Fruit fly (Drosophila melanogaster) whole organism, embryonic: Measurements from ENCODE around the gene CG32564.

Source experiments
- B-H2 ChIP-seq: fragments of 200-800 bp; sonication (Bioruptor generic); optimal IDR thresholded peaks from 2 replicates; lab custom pipeline; 2018; ENCODE audit warnings: missing biosample characterization, mild to moderate bottlenecking, missing genetic modification characterization
- CG10431 ChIP-seq: fragments of 200-800 bp; sonication (Bioruptor generic); optimal IDR thresholded peaks from 3 replicates; lab custom pipeline; 2018; ENCODE audit warnings: missing biosample characterization, mild to moderate bottlenecking, missing genetic modification characterization
- CG12769 ChIP-seq: fragments of 200-800 bp; sonication (Bioruptor generic); optimal IDR thresholded peaks from 2 replicates; lab custom pipeline; 2019; ENCODE audit warnings: missing biosample characterization, mild to moderate bottlenecking, missing genetic modification characterization, moderate library complexity
- CG1529 ChIP-seq: fragments of 200-800 bp; sonication (Bioruptor generic); optimal IDR thresholded peaks from 3 replicates; lab custom pipeline; 2018; ENCODE audit warnings: missing biosample characterization, missing genetic modification characterization
- CG15514 ChIP-seq: fragments of 200-800 bp; sonication (Bioruptor generic); optimal IDR thresholded peaks from 3 replicates; lab custom pipeline; 2017; ENCODE audit warnings: missing biosample characterization, missing genetic modification characterization, mild to moderate bottlenecking, moderate library complexity, missing genetic modification reagents
- CG16813 ChIP-seq: fragments of 200-800 bp; sonication (Bioruptor generic); IDR thresholded peaks from 3 replicates; pipeline ENCODE4 v1.3.6; 2022; ENCODE audit warnings: missing biosample characterization, missing genetic modification characterization; ENCODE audit not compliant: partially characterized antibody
- CG33557 ChIP-seq: fragments of 200-800 bp; sonication (Bioruptor generic); optimal IDR thresholded peaks from 2 replicates; lab custom pipeline; 2019; ENCODE audit warnings: missing biosample characterization, mild to moderate bottlenecking, missing genetic modification characterization, moderate library complexity
- CG3407 ChIP-seq: fragments of 200-800 bp; sonication (Bioruptor generic); optimal IDR thresholded peaks from 2 replicates; lab custom pipeline; 2018; ENCODE audit warnings: missing biosample characterization, mild to moderate bottlenecking, missing genetic modification characterization
- CG3838 ChIP-seq: fragments of 200-800 bp; sonication (Bioruptor generic); optimal IDR thresholded peaks from 3 replicates; lab custom pipeline; 2016; ENCODE audit warnings: missing biosample characterization, missing genetic modification characterization
- CG5245 ChIP-seq: fragments of 200-800 bp; sonication (Bioruptor generic); optimal IDR thresholded peaks from 3 replicates; lab custom pipeline; 2016; ENCODE audit warnings: missing biosample characterization, missing genetic modification characterization
- CG6254 ChIP-seq: fragments of 200-800 bp; sonication (Bioruptor generic); optimal IDR thresholded peaks from 3 replicates; lab custom pipeline; 2017; ENCODE audit warnings: mild to moderate bottlenecking, missing biosample characterization, missing genetic modification reagents, missing genetic modification characterization
- CG6689 ChIP-seq: fragments of 200-800 bp; sonication (Bioruptor generic); IDR thresholded peaks from 2 replicates; pipeline ENCODE4 v1.3.6; 2022; ENCODE audit warnings: missing biosample characterization, missing genetic modification characterization
- CG7271 ChIP-seq: fragments of 200-800 bp; sonication (Bioruptor generic); optimal IDR thresholded peaks from 2 replicates; lab custom pipeline; 2018; ENCODE audit warnings: missing biosample characterization, mild to moderate bottlenecking, missing genetic modification characterization, moderate library complexity
- CG7372 ChIP-seq: fragments of 200-800 bp; sonication (Bioruptor generic); IDR thresholded peaks from 2 replicates; pipeline ENCODE4 v1.3.6; 2022; ENCODE audit warnings: missing biosample characterization, missing genetic modification characterization
- CG8388 ChIP-seq: fragments of 200-800 bp; sonication (Bioruptor generic); optimal IDR thresholded peaks from 2 replicates; lab custom pipeline; 2019; ENCODE audit warnings: missing biosample characterization, mild to moderate bottlenecking, missing genetic modification characterization, moderate library complexity
- D ChIP-seq, 2 experiments: fragments of 200-800 bp in 1 of 2; fragments of >200 bp in 1 of 2; sonication (Bioruptor generic) in 1 of 2; optimal IDR thresholded peaks; 2 replicates in 1 of 2; 3 replicates in 1 of 2; lab custom pipeline; 2017; ENCODE audit warnings: mild to moderate bottlenecking in 1 of 2, missing biosample characterization in 1 of 2, missing genetic modification characterization in 1 of 2, missing genetic modification reagents in 1 of 2
- Doc2 ChIP-seq: fragments of 200-800 bp; sonication (Bioruptor generic); IDR thresholded peaks from 2 replicates; pipeline ENCODE4 v1.3.6; 2022; ENCODE audit warnings: missing biosample characterization, missing genetic modification characterization
- E2f2 ChIP-seq: fragments of 200-800 bp; sonication (Bioruptor generic); IDR thresholded peaks from 2 replicates; pipeline ENCODE4 v1.3.6; 2022; ENCODE audit warnings: missing biosample characterization, missing genetic modification characterization
- Eip74EF ChIP-seq, 2 experiments: fragments of 200-800 bp in 1 of 2; fragments of >200 bp in 1 of 2; sonication (Bioruptor generic) in 1 of 2; optimal IDR thresholded peaks; 2 replicates each; lab custom pipeline; 2017 to 2019; ENCODE audit warnings: missing biosample characterization in 2 of 2, missing genetic modification characterization in 2 of 2, mild to moderate bottlenecking in 1 of 2, moderate library complexity in 1 of 2
- Hsf ChIP-seq: fragments of 200-800 bp; sonication (Bioruptor generic); optimal IDR thresholded peaks from 3 replicates; lab custom pipeline; 2016; ENCODE audit warnings: missing biosample characterization, missing genetic modification characterization
- MBD-R2 ChIP-seq: fragments of 200-800 bp; sonication (Bioruptor generic); IDR thresholded peaks from 2 replicates; pipeline ENCODE4 v1.3.6; 2022; ENCODE audit warnings: missing biosample characterization, missing genetic modification characterization
- NFAT ChIP-seq: fragments of 200-800 bp; sonication (Bioruptor generic); IDR thresholded peaks from 2 replicates; pipeline ENCODE4 v1.3.6; 2022; ENCODE audit warnings: missing biosample characterization, missing genetic modification characterization
- Oli ChIP-seq: fragments of 200-800 bp; sonication (Bioruptor generic); optimal IDR thresholded peaks from 2 replicates; lab custom pipeline; 2018; ENCODE audit warnings: missing biosample characterization, mild to moderate bottlenecking, missing genetic modification characterization, moderate library complexity
- PHDP ChIP-seq: fragments of 200-800 bp; sonication (Bioruptor generic); optimal IDR thresholded peaks from 3 replicates; lab custom pipeline; 2018; ENCODE audit warnings: missing biosample characterization, mild to moderate bottlenecking, missing genetic modification characterization, moderate library complexity
- Pdp1 ChIP-seq, 2 experiments: fragments of 200-800 bp; sonication (Bioruptor generic); optimal IDR thresholded peaks; 3 replicates each; lab custom pipeline; 2016; ENCODE audit warnings: missing biosample characterization in 2 of 2, missing genetic modification characterization in 2 of 2, mild to moderate bottlenecking in 1 of 2, moderate library complexity in 1 of 2
- Sox100B ChIP-seq: fragments of 200-800 bp; sonication (Bioruptor generic); optimal IDR thresholded peaks from 3 replicates; lab custom pipeline; 2018; ENCODE audit warnings: missing biosample characterization, mild to moderate bottlenecking, missing genetic modification characterization
- Sry-δ ChIP-seq: fragments of 200-800 bp; sonication (Bioruptor generic); optimal IDR thresholded peaks from 2 replicates; lab custom pipeline; 2016; ENCODE audit warnings: missing biosample characterization, missing genetic modification characterization
- Usf ChIP-seq: fragments of 200-800 bp; sonication (Bioruptor generic); optimal IDR thresholded peaks from 2 replicates; lab custom pipeline; 2017; ENCODE audit warnings: missing genotype, missing biosample characterization, missing genetic modification characterization
- Xbp1 ChIP-seq: fragments of 200-800 bp; sonication (Bioruptor generic); optimal IDR thresholded peaks from 3 replicates; lab custom pipeline; 2016; ENCODE audit warnings: missing biosample characterization, mild to moderate bottlenecking, missing genetic modification characterization
- al ChIP-seq: fragments of 200-800 bp; sonication (Bioruptor generic); IDR thresholded peaks from 2 replicates; pipeline ENCODE4 v1.3.6; 2022; ENCODE audit warnings: missing biosample characterization, missing genetic modification characterization
- ase ChIP-seq: fragments of 200-800 bp; sonication (Bioruptor generic); IDR thresholded peaks from 3 replicates; pipeline ENCODE4 v1.3.6; 2022; ENCODE audit warnings: missing biosample characterization, missing genetic modification characterization
- az2 ChIP-seq: fragments of 200-800 bp; sonication (Bioruptor generic); optimal IDR thresholded peaks from 3 replicates; lab custom pipeline; 2016; ENCODE audit warnings: missing biosample characterization, missing genetic modification characterization
- bcd ChIP-seq: fragments of 200-800 bp; sonication (Bioruptor generic); optimal IDR thresholded peaks from 2 replicates; lab custom pipeline; 2017; ENCODE audit warnings: missing biosample characterization, mild to moderate bottlenecking, missing genetic modification characterization
- caup ChIP-seq: fragments of 200-800 bp; sonication (Bioruptor generic); optimal IDR thresholded peaks from 3 replicates; lab custom pipeline; 2017; ENCODE audit warnings: missing biosample characterization, mild to moderate bottlenecking, missing genetic modification characterization, moderate library complexity; ENCODE audit not compliant: severe bottlenecking
- ci ChIP-seq: fragments of 200-800 bp; sonication (Bioruptor generic); IDR thresholded peaks from 3 replicates; pipeline ENCODE4 v1.3.6; 2022; ENCODE audit warnings: missing biosample characterization, missing genetic modification characterization
- da ChIP-seq: fragments of 200-800 bp; sonication (Bioruptor generic); optimal IDR thresholded peaks from 2 replicates; lab custom pipeline; 2016; ENCODE audit warnings: missing biosample characterization, missing genetic modification characterization
- eve ChIP-seq, 2 experiments: fragments of >200 bp; optimal IDR thresholded peaks; 2 replicates each; lab custom pipeline; 2017; ENCODE audit warnings: missing biosample characterization in 2 of 2, missing genetic modification characterization in 2 of 2
- fd3F ChIP-seq: fragments of 200-800 bp; sonication (Bioruptor generic); optimal IDR thresholded peaks from 2 replicates; lab custom pipeline; 2018; ENCODE audit warnings: missing biosample characterization, mild to moderate bottlenecking, missing genetic modification characterization, moderate library complexity
- ham ChIP-seq: fragments of 200-800 bp; sonication (Bioruptor generic); IDR thresholded peaks from 2 replicates; pipeline ENCODE4 v1.3.6; 2022; ENCODE audit warnings: missing biosample characterization, missing genetic modification characterization
- pan ChIP-seq, 4 experiments: fragments of >200 bp in 3 of 4; fragments of 200-800 bp in 1 of 4; sonication (Bioruptor generic) in 1 of 4; optimal IDR thresholded peaks in 3 of 4; IDR thresholded peaks in 1 of 4; 2 replicates each; pipeline versions ENCODE4 v1.3.6 to Lab custom; 2017 to 2022; ENCODE audit warnings: missing biosample characterization in 2 of 4, missing genetic modification characterization in 2 of 4, mixed read lengths in 1 of 4
- pfk ChIP-seq: fragments of 200-800 bp; sonication (Bioruptor generic); optimal IDR thresholded peaks from 2 replicates; lab custom pipeline; 2018; ENCODE audit warnings: missing biosample characterization, mild to moderate bottlenecking, missing genetic modification characterization, moderate library complexity
- pita ChIP-seq: fragments of 200-800 bp; sonication (Bioruptor generic); optimal IDR thresholded peaks from 2 replicates; lab custom pipeline; 2017; ENCODE audit warnings: missing biosample characterization, mild to moderate bottlenecking, missing genetic modification characterization
- run ChIP-seq: fragments of 200-800 bp; sonication (Bioruptor generic); optimal IDR thresholded peaks from 3 replicates; lab custom pipeline; 2018; ENCODE audit warnings: missing biosample characterization, mild to moderate bottlenecking, missing genetic modification characterization
- sd ChIP-seq: fragments of 200-800 bp; sonication (Bioruptor generic); optimal IDR thresholded peaks from 3 replicates; lab custom pipeline; 2018; ENCODE audit warnings: missing biosample characterization, mild to moderate bottlenecking, missing genetic modification characterization, moderate library complexity
- sqz ChIP-seq: fragments of 200-800 bp; sonication (Bioruptor generic); optimal IDR thresholded peaks from 3 replicates; lab custom pipeline; 2018; ENCODE audit warnings: missing biosample characterization, mild to moderate bottlenecking, missing genetic modification characterization
- usp ChIP-seq: fragments of >200 bp; optimal IDR thresholded peaks from 2 replicates; lab custom pipeline; 2017; ENCODE audit warnings: missing biosample characterization, missing genetic modification characterization
- vfl ChIP-seq: fragments of 200-800 bp; sonication (Bioruptor generic); optimal IDR thresholded peaks from 2 replicates; lab custom pipeline; 2016; ENCODE audit warnings: missing biosample characterization, missing genetic modification characterization
- vvl ChIP-seq: fragments of 200-800 bp; sonication (Bioruptor generic); IDR thresholded peaks from 2 replicates; pipeline ENCODE4 v1.3.6; 2022; ENCODE audit warnings: missing biosample characterization, missing genetic modification characterization
- wor ChIP-seq: fragments of 200-800 bp; sonication (Bioruptor generic); IDR thresholded peaks from 2 replicates; pipeline ENCODE4 v1.3.6; 2022; ENCODE audit warnings: missing biosample characterization, missing genetic modification characterization

The CG32564 gene

dm6 chrX:17178484-17178921 lies 27.7 kb upstream of the CG32564 start (continued):
- TF ChIP-seq CG8388 (GFP tag; lab: Kevin White, UChicago) (no peak), Hsf (GFP tag; lab: Kevin White, UChicago) (peak; percentile 79), CG10431 (GFP tag; lab: Kevin White, UChicago) (no peak), vvl (GFP tag; lab: Robert Waterston, UW) (peak; percentile 100), CG7271 (tag; lab: Kevin White, UChicago) (peak; percentile 93), ham (GFP tag; lab: Robert Waterston, UW) (no peak), Sox100B (GFP tag; lab: Kevin White, UChicago) (peak; percentile 98), CG33557 (GFP tag; lab: Kevin White, UChicago) (no peak), Xbp1 (no peak), CG3407 (GFP tag; lab: Kevin White, UChicago) (no peak), wor (GFP tag; lab: Robert Waterston, UW) (peak; percentile 84), pfk (GFP tag; lab: Kevin White, UChicago) (peak; percentile 35), az2 (GFP tag; lab: Kevin White, UChicago) (no peak), ci (GFP tag; lab: Robert Waterston, UW) (peak; percentile 88), CG5245 (GFP tag; lab: Kevin White, UChicago) (peak; percentile 96), CG3838 (GFP tag; lab: Kevin White, UChicago) (no peak), Doc2 (GFP tag; lab: Robert Waterston, UW) (peak; percentile 92), E2f2 (GFP tag; lab: Robert Waterston, UW) (peak; percentile 82), B-H2 (peak; percentile 56), CG12769 (tag; lab: Kevin White, UChicago) (no peak), da (GFP tag; lab: Kevin White, UChicago) (peak; percentile 15), sd (no peak), run (peak; percentile 97), Usf (GFP tag; lab: Kevin White, UChicago) (peak; percentile 39), PHDP (no peak), Sry-δ (peak; percentile 51), D (optimal IDR thresholded peaks at IDR 0.05; lab: Kevin White, UChicago) (no peak), D (GFP tag; optimal IDR thresholded peaks at IDR 0.05; lab: Kevin White, UChicago) (peak; percentile 97), caup (GFP tag; lab: Kevin White, UChicago) (peak; percentile 96), CG15514 (GFP tag; lab: Kevin White, UChicago) (peak; percentile 90), CG1529 (GFP tag; lab: Kevin White, UChicago) (no peak), CG16813 (GFP tag; lab: Robert Waterston, UW) (no peak), al (GFP tag; lab: Robert Waterston, UW) (peak; percentile 97), CG6689 (peak; percentile 99), ase (peak; percentile 98), Eip74EF (GFP tag; optimal IDR thresholded peaks at IDR 0.05; lab: Kevin White, UChicago) (peak in 1 of 2 experiments; percentile 99), pan (optimal IDR thresholded peaks at IDR 0.05; lab: Kevin White, UChicago) (no peak), pan (GFP tag; optimal IDR thresholded peaks at IDR 0.05 in 1 of 2, IDR thresholded peaks at IDR 0.05 in 1 of 2) (peak in 1 of 2 experiments; percentile 99), eve (GFP tag; optimal IDR thresholded peaks at IDR 0.05; lab: Kevin White, UChicago) (peak; percentile 57 to 98), Oli (peak; percentile 80), CG6254 (GFP tag; lab: Kevin White, UChicago) (peak; percentile 95), vfl (GFP tag; lab: Kevin White, UChicago) (no peak), bcd (GFP tag; lab: Kevin White, UChicago) (peak; percentile 98), CG7372 (peak; percentile 98), MBD-R2 (peak; percentile 98), Pdp1 (GFP tag; optimal IDR thresholded peaks at IDR 0.05; lab: Kevin White, UChicago) (peak; percentile 93 to 98), pita (no peak), usp (GFP tag; lab: Kevin White, UChicago) (no peak), sqz (GFP tag; lab: Kevin White, UChicago) (peak; percentile 97), fd3F (GFP tag; lab: Kevin White, UChicago) (peak; percentile 94), NFAT (GFP tag; lab: Robert Waterston, UW) (peak; percentile 96)
